Worm (Caenorhabditis elegans) whole organism, midembryonic: Measurements from ENCODE around the gene F44E2.3.

ENCODE experiments used
- cog-1 ChIP-seq: sonication (generic microtip); optimal IDR thresholded peaks from 2 replicates; lab custom pipeline; 2016; ENCODE audit warnings: missing genetic modification characterization, missing compliant biosample characterization
- flt-1 ChIP-seq: fragments of 200-800 bp; sonication (Bioruptor generic); IDR thresholded peaks from 2 replicates; pipeline ENCODE4 v1.3.6; 2022; ENCODE audit warnings: missing genetic modification characterization, missing compliant biosample characterization
- ref-1 ChIP-seq: fragments of 200-800 bp; sonication (Bioruptor generic); conservative IDR thresholded peaks from 2 replicates; pipeline ENCODE4 v1.3.6; 2022; ENCODE audit warnings: missing genetic modification reagents, missing genetic modification characterization, missing compliant biosample characterization
- ztf-23 ChIP-seq: fragments of 200-800 bp; sonication (Bioruptor generic); IDR thresholded peaks from 2 replicates; pipeline ENCODE4 v1.3.6; 2022; ENCODE audit warnings: missing genetic modification reagents, missing genetic modification characterization, missing compliant biosample characterization

DNA sequence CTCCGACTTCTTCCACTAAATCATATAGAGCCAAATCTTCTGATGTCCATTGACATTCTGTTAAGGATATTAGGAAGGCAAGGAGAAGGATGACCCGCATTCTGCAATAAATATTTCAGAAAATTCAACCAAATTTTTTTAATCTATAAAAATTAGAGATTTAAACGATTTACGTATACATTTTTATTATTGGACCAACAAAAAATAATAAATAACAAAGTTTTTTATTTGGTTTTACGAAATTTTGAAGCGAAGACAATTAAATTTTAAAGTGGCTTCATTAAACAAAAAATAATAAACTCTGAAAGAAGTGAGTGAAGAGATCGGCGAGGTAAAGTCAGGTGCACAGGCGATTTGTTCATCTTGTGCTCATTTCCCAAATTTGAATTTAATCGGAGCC, 2.0 kb downstream of the F44E2.3 start, which contains the start of gene F54F2.9:
- TF ChIP-seq cog-1 (tag; lab: Kevin White, UChicago) (no peak), flt-1 (GFP tag; lab: Robert Waterston, UW) (no peak), ref-1 (GFP tag; lab: Robert Waterston, UW) (no peak), ztf-23 (GFP tag; lab: Robert Waterston, UW) (no peak)
